Worm (Caenorhabditis elegans) whole organism, mixed stage, embryonic: ENCODE measurements around the gene glr-8.

Experiments
- M03D4.4 ChIP-seq: sonication (generic microtip); optimal IDR thresholded peaks from 2 replicates; lab custom pipeline; 2017; ENCODE audit warnings: mild to moderate bottlenecking, missing genetic modification characterization, missing compliant biosample characterization
- bed-3 ChIP-seq: fragments of 200-800 bp; sonication (Bioruptor generic); optimal IDR thresholded peaks from 3 replicates; lab custom pipeline; 2018; ENCODE audit warnings: mild to moderate bottlenecking, missing genetic modification characterization, moderate library complexity, missing compliant biosample characterization
- blmp-1 ChIP-seq: fragments of 150-350 bp; optimal IDR thresholded peaks from 2 replicates; lab custom pipeline; 2014; ENCODE audit warnings: missing biosample characterization, missing genetic modification characterization
- ceh-43 ChIP-seq: fragments of 200-800 bp; sonication (Bioruptor generic); optimal IDR thresholded peaks from 2 replicates; lab custom pipeline; 2018; ENCODE audit warnings: mild to moderate bottlenecking, missing genetic modification characterization, moderate library complexity, missing compliant biosample characterization
- ceh-83 ChIP-seq: fragments of 200-800 bp; sonication (Bioruptor generic); optimal IDR thresholded peaks from 2 replicates; lab custom pipeline; 2018; ENCODE audit warnings: mild to moderate bottlenecking, missing genetic modification characterization, missing compliant biosample characterization
- ces-1 ChIP-seq: fragments of 150-350 bp; optimal IDR thresholded peaks from 2 replicates; lab custom pipeline; 2014; ENCODE audit warnings: missing biosample characterization, missing genetic modification reagents, missing genetic modification characterization
- cnd-1 ChIP-seq: fragments of 200-800 bp; sonication (Bioruptor generic); optimal IDR thresholded peaks from 2 replicates; lab custom pipeline; 2018; ENCODE audit warnings: mild to moderate bottlenecking, missing genetic modification characterization, missing compliant biosample characterization
- drap-1 ChIP-seq: fragments of 200-800 bp; sonication (Bioruptor generic); optimal IDR thresholded peaks from 3 replicates; lab custom pipeline; 2018; ENCODE audit warnings: mild to moderate bottlenecking, missing genetic modification characterization, missing compliant biosample characterization
- elt-1 ChIP-seq: sonication (generic microtip); optimal IDR thresholded peaks from 2 replicates; lab custom pipeline; 2017; ENCODE audit warnings: missing genetic modification characterization, mild to moderate bottlenecking, missing compliant biosample characterization, antibody characterized with exemption, moderate library complexity, borderline replicate concordance; ENCODE audit not compliant: insufficient read depth
- elt-3 ChIP-seq: fragments of 150-350 bp; optimal IDR thresholded peaks from 2 replicates; lab custom pipeline; 2014; ENCODE audit warnings: missing biosample characterization, missing genetic modification characterization
- ham-2 ChIP-seq: fragments of 200-800 bp; sonication (Bioruptor generic); optimal IDR thresholded peaks from 2 replicates; lab custom pipeline; 2018; ENCODE audit warnings: mild to moderate bottlenecking, missing genetic modification characterization, missing compliant biosample characterization
- hlh-1 ChIP-seq: fragments of 150-350 bp; optimal IDR thresholded peaks from 2 replicates; lab custom pipeline; 2014; ENCODE audit warnings: missing biosample characterization, missing genetic modification reagents, missing genetic modification characterization
- lin-13 ChIP-seq: fragments of 150-350 bp; optimal IDR thresholded peaks from 2 replicates; lab custom pipeline; 2014; ENCODE audit warnings: missing biosample characterization, missing genetic modification characterization
- lin-32 ChIP-seq: fragments of 200-800 bp; sonication (Bioruptor generic); optimal IDR thresholded peaks from 2 replicates; lab custom pipeline; 2018; ENCODE audit warnings: mild to moderate bottlenecking, missing genetic modification characterization, missing compliant biosample characterization
- lsy-2 ChIP-seq: fragments of 150-350 bp; optimal IDR thresholded peaks from 2 replicates; lab custom pipeline; 2014; ENCODE audit warnings: missing biosample characterization, missing genetic modification characterization
- mep-1 ChIP-seq: fragments of 150-350 bp; optimal IDR thresholded peaks from 2 replicates; lab custom pipeline; 2017; ENCODE audit warnings: missing biosample characterization, missing genetic modification reagents, missing genetic modification characterization, inconsistent platforms
- mls-2 ChIP-seq: sonication (generic microtip); optimal IDR thresholded peaks from 2 replicates; lab custom pipeline; 2016; ENCODE audit warnings: mild to moderate bottlenecking, missing genetic modification characterization, moderate library complexity, missing compliant biosample characterization
- nhr-12 ChIP-seq: fragments of 150-350 bp; optimal IDR thresholded peaks from 2 replicates; lab custom pipeline; 2014; ENCODE audit warnings: missing biosample characterization, missing genetic modification characterization
- nhr-2 ChIP-seq: fragments of 150-350 bp; optimal IDR thresholded peaks from 2 replicates; lab custom pipeline; 2014; ENCODE audit warnings: missing biosample characterization, missing genetic modification characterization
- nhr-237 ChIP-seq: fragments of 150-350 bp; optimal IDR thresholded peaks from 2 replicates; lab custom pipeline; 2014; ENCODE audit warnings: missing biosample characterization, missing genetic modification characterization
- nhr-28 ChIP-seq: fragments of 150-350 bp; optimal IDR thresholded peaks from 2 replicates; lab custom pipeline; 2014; ENCODE audit warnings: missing biosample characterization, missing genetic modification characterization
- nhr-76 ChIP-seq: sonication (generic microtip); optimal IDR thresholded peaks from 2 replicates; lab custom pipeline; 2017; ENCODE audit warnings: missing biosample characterization, missing genetic modification characterization
- pha-4 ChIP-seq: fragments of 150-350 bp; optimal IDR thresholded peaks from 2 replicates; lab custom pipeline; 2018; ENCODE audit warnings: missing biosample characterization, missing genetic modification reagents, missing genetic modification characterization
- sem-2 ChIP-seq: fragments of 200-800 bp; sonication (Bioruptor generic); optimal IDR thresholded peaks from 2 replicates; lab custom pipeline; 2018; ENCODE audit warnings: mild to moderate bottlenecking, missing genetic modification characterization, missing compliant biosample characterization
- snpc-4 ChIP-seq: fragments of 150-350 bp; optimal IDR thresholded peaks from 2 replicates; lab custom pipeline; 2014; ENCODE audit warnings: missing biosample characterization, missing genetic modification characterization
- sptf-1 ChIP-seq: sonication (generic microtip); optimal IDR thresholded peaks from 2 replicates; lab custom pipeline; 2017; ENCODE audit warnings: mild to moderate bottlenecking, missing genetic modification characterization, moderate library complexity, missing compliant biosample characterization
- tbx-8 ChIP-seq: fragments of 200-800 bp; sonication (Bioruptor generic); optimal IDR thresholded peaks from 2 replicates; lab custom pipeline; 2018; ENCODE audit warnings: mild to moderate bottlenecking, missing genetic modification characterization, moderate library complexity, missing compliant biosample characterization
- unc-120 ChIP-seq: sonication (generic microtip); optimal IDR thresholded peaks from 2 replicates; lab custom pipeline; 2017; ENCODE audit warnings: missing genetic modification characterization, missing compliant biosample characterization; ENCODE audit not compliant: poor library complexity, severe bottlenecking
- unc-39 ChIP-seq: fragments of 150-350 bp; optimal IDR thresholded peaks from 2 replicates; lab custom pipeline; 2014; ENCODE audit warnings: missing biosample characterization, missing genetic modification characterization
- zip-8 ChIP-seq: fragments of 150-350 bp; optimal IDR thresholded peaks from 2 replicates; lab custom pipeline; 2014; ENCODE audit warnings: missing biosample characterization, missing genetic modification characterization

Gene glr-8

DNA sequence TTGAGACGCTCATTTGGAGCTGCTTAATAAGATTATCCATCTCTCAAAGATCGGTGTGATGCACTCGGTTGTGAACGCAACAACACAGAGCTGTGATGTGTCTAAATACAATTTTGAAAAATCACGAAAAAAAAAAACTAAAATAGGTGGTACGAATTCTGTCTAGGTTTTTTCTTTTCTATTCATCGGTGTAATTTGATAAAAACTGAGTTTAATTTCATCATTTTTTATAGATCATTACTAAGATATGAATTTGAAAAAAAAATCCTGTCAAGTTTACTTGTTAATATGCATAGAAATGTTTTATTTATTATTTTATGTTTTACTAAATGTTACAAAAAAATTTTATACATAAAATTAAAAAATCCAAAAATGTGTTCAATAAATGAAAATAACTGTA lies 24.3 kb downstream of the glr-8 start, which contains the start of gene ceh-60:
Gene ceh-60, minus strand, starts transcription at position 101 of the 400 bp plus-strand sequence.
- no peak for TF ChIP-seq nhr-28 (tag; lab: Kevin White, UChicago)
- TF ChIP-seq M03D4.4 (tag; lab: Kevin White, UChicago), result no peak
- TF ChIP-seq cnd-1 (tag; lab: Kevin White, UChicago), result no peak
- no peak for TF ChIP-seq nhr-76 (tag; lab: Kevin White, UChicago)

DNA sequence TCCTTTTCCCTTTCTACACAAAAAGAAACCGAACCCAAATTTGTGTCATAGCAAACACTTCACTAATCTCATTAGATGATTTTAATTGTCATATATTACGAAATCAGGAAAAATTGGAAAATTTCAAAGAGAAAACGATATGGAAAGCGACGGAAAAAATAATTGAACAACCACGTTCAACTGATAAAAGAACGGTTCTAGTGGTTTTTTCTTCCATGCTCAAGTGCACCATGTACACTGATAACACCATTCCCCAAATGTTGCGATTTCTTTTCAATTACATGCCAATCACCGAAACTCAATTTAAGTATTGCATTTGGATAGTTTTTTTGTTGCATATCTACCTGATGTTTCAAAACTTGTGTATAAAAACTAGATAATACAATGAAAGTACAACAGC lies 24.8 kb downstream of the glr-8 start:
- TF ChIP-seq zip-8 (tag; lab: Kevin White, UChicago), result no peak
- no peak for TF ChIP-seq lin-32 (GFP tag; lab: Kevin White, UChicago)
- no peak for TF ChIP-seq nhr-28 (tag; lab: Kevin White, UChicago)
- no peak for TF ChIP-seq elt-3 (tag; lab: Kevin White, UChicago)
- TF ChIP-seq blmp-1 (tag; lab: Kevin White, UChicago), result no peak
- no peak for TF ChIP-seq nhr-237 (tag; lab: Kevin White, UChicago)
- TF ChIP-seq ceh-83 (GFP tag; lab: Kevin White, UChicago), result no peak
- no peak for TF ChIP-seq nhr-2 (tag; lab: Kevin White, UChicago)
- no peak for TF ChIP-seq unc-120 (tag; lab: Kevin White, UChicago)
- TF ChIP-seq nhr-76 (tag; lab: Kevin White, UChicago), result no peak
- TF ChIP-seq hlh-1 (tag; lab: Kevin White, UChicago), result no peak
- TF ChIP-seq sem-2 (GFP tag; lab: Kevin White, UChicago), result no peak
- TF ChIP-seq tbx-8 (GFP tag; lab: Kevin White, UChicago), result no peak

DNA sequence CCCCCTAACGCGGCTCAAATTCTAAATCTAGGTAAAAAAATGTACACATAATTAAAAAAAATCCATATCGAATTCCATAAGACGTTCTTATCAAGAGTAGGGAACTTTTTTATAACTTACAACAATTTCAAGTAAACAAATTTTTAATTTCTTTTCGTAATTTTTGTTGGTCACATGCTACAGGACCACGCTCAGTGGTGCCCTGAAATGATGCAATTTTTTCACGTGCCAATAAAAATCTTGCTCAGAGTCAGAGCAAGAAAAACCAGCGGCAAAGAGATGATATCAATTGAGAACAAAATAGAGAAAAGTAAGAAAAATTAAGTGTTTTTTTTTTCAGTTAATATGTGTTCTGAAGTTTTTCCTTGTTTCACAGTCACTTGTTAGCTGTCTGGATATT lies 26.1 kb downstream of the glr-8 start:
- TF ChIP-seq pha-4 (tag; lab: Kevin White, UChicago) (no peak), nhr-12 (no peak), mep-1 (no peak), sem-2 (GFP tag; lab: Kevin White, UChicago) (no peak), cnd-1 (tag; lab: Kevin White, UChicago) (no peak), ham-2 (no peak), ceh-83 (GFP tag; lab: Kevin White, UChicago) (no peak), nhr-76 (tag; lab: Kevin White, UChicago) (no peak), mls-2 (tag; lab: Kevin White, UChicago) (no peak), lin-13 (tag; lab: Kevin White, UChicago) (no peak), M03D4.4 (tag; lab: Kevin White, UChicago) (no peak), ceh-43 (GFP tag; lab: Kevin White, UChicago) (no peak), sptf-1 (tag; lab: Kevin White, UChicago) (no peak), lsy-2 (no peak), snpc-4 (tag; lab: Kevin White, UChicago) (no peak), nhr-237 (tag; lab: Kevin White, UChicago) (no peak), drap-1 (no peak), ces-1 (GFP tag; lab: Kevin White, UChicago) (no peak), unc-39 (no peak), elt-1 (tag; lab: Kevin White, UChicago) (no peak)

DNA sequence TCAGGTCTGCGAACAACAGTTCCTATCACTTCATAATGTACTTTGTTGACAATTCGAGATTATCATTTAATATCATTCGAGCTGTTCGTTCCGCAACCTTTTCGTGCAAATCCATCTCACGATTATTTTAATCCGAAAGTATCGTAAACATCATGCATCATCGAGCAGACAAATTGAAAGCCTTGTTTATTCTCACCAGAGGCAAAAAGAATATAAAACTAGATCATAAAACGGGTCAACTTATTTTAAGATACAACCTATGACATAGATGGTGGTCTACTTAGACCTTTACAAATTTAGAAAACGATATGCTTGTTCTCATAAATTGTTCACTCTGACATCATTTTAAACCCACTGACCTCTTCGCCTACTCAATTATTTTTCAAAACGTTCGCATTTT lies 27.3 kb downstream of the glr-8 start:
- TF ChIP-seq nhr-2 (tag; lab: Kevin White, UChicago) (no peak), elt-1 (tag; lab: Kevin White, UChicago) (no peak), ham-2 (no peak), ceh-43 (GFP tag; lab: Kevin White, UChicago) (no peak), M03D4.4 (tag; lab: Kevin White, UChicago) (no peak), unc-120 (tag; lab: Kevin White, UChicago) (no peak), snpc-4 (tag; lab: Kevin White, UChicago) (no peak), ceh-83 (GFP tag; lab: Kevin White, UChicago) (no peak), blmp-1 (tag; lab: Kevin White, UChicago) (no peak), zip-8 (tag; lab: Kevin White, UChicago) (no peak), sptf-1 (tag; lab: Kevin White, UChicago) (no peak), bed-3 (GFP tag; lab: Kevin White, UChicago) (no peak), drap-1 (no peak), pha-4 (tag; lab: Kevin White, UChicago) (no peak)
